Worm (Caenorhabditis elegans): ENCODE measurements around the gene F09G2.2.

The F09G2.2 gene

DNA sequence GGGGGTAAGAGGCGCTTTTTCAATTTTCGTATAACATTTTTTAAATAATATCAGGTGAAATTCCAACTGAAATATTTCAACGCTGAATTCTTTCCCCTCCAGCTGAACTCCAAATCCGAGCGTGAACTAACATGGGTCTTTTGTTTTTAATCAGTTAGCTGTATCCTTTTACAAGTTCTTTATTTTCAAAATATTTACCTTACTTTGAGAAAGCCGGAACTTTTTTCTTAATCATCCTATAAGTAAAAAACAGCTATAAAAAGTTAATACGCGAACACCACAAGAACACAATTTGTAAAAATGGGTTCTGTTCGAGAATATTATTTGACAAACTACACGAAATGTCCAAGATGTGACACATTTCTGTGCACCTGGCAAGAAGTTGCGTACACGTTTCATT lies 32.5 kb upstream of the F09G2.2 start, which contains the start of gene srh-83:
srh-83 (plus strand) TSS at position 301 of the 400 bp plus-strand sequence.
- no peak for TF ChIP-seq duxl-1 (tag; optimal IDR thresholded peaks at IDR 0.05; ENCODE audit: poor library complexity)
- TF ChIP-seq lin-38 (GFP tag; IDR thresholded peaks at IDR 0.05), result no peak
- TF ChIP-seq vab-7 (GFP tag; IDR thresholded peaks at IDR 0.05), result no peak
- TF ChIP-seq lin-13 (GFP tag; optimal IDR thresholded peaks at IDR 0.05), result no peak
- no peak for TF ChIP-seq tra-1 (GFP tag; IDR thresholded peaks at IDR 0.05)
- no peak for TF ChIP-seq F44E2.7 (GFP tag; IDR thresholded peaks at IDR 0.05)
- TF ChIP-seq cey-2 (tag; optimal IDR thresholded peaks at IDR 0.05; ENCODE audit: borderline replicate concordance, insufficient read depth), result no peak
- TF ChIP-seq unc-62 (GFP tag; optimal IDR thresholded peaks at IDR 0.05 in 1 of 2), result no peak
- no peak for TF ChIP-seq unc-62 (tag; optimal IDR thresholded peaks at IDR 0.05)
- TF ChIP-seq ceh-28 (tag; optimal IDR thresholded peaks at IDR 0.05), result no peak
- TF ChIP-seq pqm-1 (tag; optimal IDR thresholded peaks at IDR 0.05), result no peak
- no peak for TF ChIP-seq ceh-20 (GFP tag; IDR thresholded peaks at IDR 0.05)
- TF ChIP-seq ama-1 (optimal IDR thresholded peaks at IDR 0.05), result no peak
- TF ChIP-seq ZK546.5 (tag; optimal IDR thresholded peaks at IDR 0.05), result no peak
- TF ChIP-seq lim-7 (GFP tag; IDR thresholded peaks at IDR 0.05), result no peak
- no peak for TF ChIP-seq hlh-11 (tag; optimal IDR thresholded peaks at IDR 0.05)
- TF ChIP-seq hif-1 (tag; optimal IDR thresholded peaks at IDR 0.05), result no peak
- no peak for TF ChIP-seq mdl-1 (tag; optimal IDR thresholded peaks at IDR 0.05)
- no peak for TF ChIP-seq zfp-3 (GFP tag; conservative IDR thresholded peaks at IDR 0.05)

DNA sequence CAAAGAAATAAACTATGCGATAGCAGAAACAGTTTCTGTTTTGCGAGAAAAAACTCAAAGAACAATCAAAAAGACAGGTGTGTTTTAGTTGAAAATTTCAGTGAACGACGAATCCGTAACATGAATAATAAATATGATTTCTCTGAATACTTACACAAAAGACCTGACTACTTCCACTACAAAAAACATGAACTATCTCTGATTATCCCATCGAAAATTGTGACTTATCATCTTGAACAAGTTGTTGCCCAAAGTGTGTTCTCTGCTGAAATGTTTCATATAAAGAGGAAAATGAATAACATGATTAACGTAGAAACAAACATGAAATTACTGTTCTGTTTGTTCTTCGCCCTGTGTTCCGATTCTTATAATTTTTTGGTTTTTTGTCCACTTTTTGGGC lies 30.0 kb upstream of the F09G2.2 start, which contains the start of gene ugt-36:
ugt-36 (plus strand) TSS at position 301 of the 400 bp plus-strand sequence.
- TF ChIP-seq nhr-28 (tag; optimal IDR thresholded peaks at IDR 0.05) (peak; percentile 16), aly-2 (tag; optimal IDR thresholded peaks at IDR 0.05) (no peak), spr-1 (tag; optimal IDR thresholded peaks at IDR 0.05) (no peak), jun-1 (tag; optimal IDR thresholded peaks at IDR 0.05) (no peak), lin-38 (GFP tag; IDR thresholded peaks at IDR 0.05) (no peak), lsy-2 (tag; optimal IDR thresholded peaks at IDR 0.05) (no peak)

ce11 chrV:7175201-7175600 lies 21.5 kb upstream of the F09G2.2 start, which contains the start of gene lgc-39:
Gene lgc-39, plus strand, starts transcription at chrV:7175501.
- no peak for TF ChIP-seq ceh-28 (tag; optimal IDR thresholded peaks at IDR 0.05)
- no peak for TF ChIP-seq aha-1 (tag)
- TF ChIP-seq hmg-1.1 (GFP tag; IDR thresholded peaks at IDR 0.05), result no peak
- TF ChIP-seq mep-1 (tag; optimal IDR thresholded peaks at IDR 0.05), result no peak
- TF ChIP-seq mdt-29 (GFP tag; IDR thresholded peaks at IDR 0.05), result no peak
- no peak for TF ChIP-seq ZK546.5 (tag; optimal IDR thresholded peaks at IDR 0.05)
- no peak for TF ChIP-seq mxl-2 (GFP tag; conservative IDR thresholded peaks at IDR 0.05)
- no peak for TF ChIP-seq T20F7.1 (GFP tag; optimal IDR thresholded peaks at IDR 0.05)
- TF ChIP-seq F49E8.2 (tag; optimal IDR thresholded peaks at IDR 0.05; ENCODE audit: borderline replicate concordance), result no peak
- no peak for TF ChIP-seq hlh-30 (tag; optimal IDR thresholded peaks at IDR 0.05; ENCODE audit: insufficient read depth)
- no peak for TF ChIP-seq zfp-3 (GFP tag; conservative IDR thresholded peaks at IDR 0.05)
- no peak for TF ChIP-seq nhr-41 (GFP tag; IDR thresholded peaks at IDR 0.05)
- no peak for TF ChIP-seq sdz-12 (GFP tag; optimal IDR thresholded peaks at IDR 0.05)
- no peak for TF ChIP-seq F44E2.7 (GFP tag; IDR thresholded peaks at IDR 0.05)
- TF ChIP-seq dmd-8 (GFP tag; IDR thresholded peaks at IDR 0.05), result no peak
- TF ChIP-seq nhr-102 (tag; optimal IDR thresholded peaks at IDR 0.05), result no peak
- TF ChIP-seq nhr-28 (tag; optimal IDR thresholded peaks at IDR 0.05), result no peak
- TF ChIP-seq dmd-9 (GFP tag; IDR thresholded peaks at IDR 0.05), result no peak

DNA sequence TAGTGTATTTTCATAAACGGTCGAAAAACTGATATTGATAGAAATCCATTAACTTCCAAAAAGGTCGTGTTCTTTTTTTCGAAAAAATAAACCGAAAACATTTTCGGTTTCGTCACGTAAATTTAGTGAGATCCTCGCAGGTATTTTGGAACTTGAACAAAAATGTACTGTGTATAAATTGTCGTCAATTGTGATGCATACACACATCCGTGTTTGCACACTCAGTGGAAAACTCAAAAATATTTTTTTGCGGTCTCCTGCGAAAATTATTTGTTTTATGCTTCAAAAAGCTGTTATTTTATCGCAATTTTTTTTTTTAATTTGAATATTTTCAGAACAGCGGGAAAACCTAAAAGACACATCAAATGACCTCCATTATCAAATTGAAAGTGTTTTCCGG lies 17.9 kb upstream of the F09G2.2 start, which contains the start of gene cpsf-2:
cpsf-2 (plus strand) TSS at position 330 of the 400 bp plus-strand sequence.
- TF ChIP-seq dmd-6 (GFP tag; IDR thresholded peaks at IDR 0.05), result no peak
- TF ChIP-seq dpl-1 (GFP tag; optimal IDR thresholded peaks at IDR 0.05), result peak; percentile 1
- TF ChIP-seq mes-2 (tag; optimal IDR thresholded peaks at IDR 0.05; ENCODE audit: poor library complexity, severe bottlenecking), result peak; percentile 47
- TF ChIP-seq skn-1 (tag; optimal IDR thresholded peaks at IDR 0.05), result no peak
- no peak for TF ChIP-seq unc-130 (GFP tag; optimal IDR thresholded peaks at IDR 0.05)
- no peak for TF ChIP-seq ceh-28 (tag; optimal IDR thresholded peaks at IDR 0.05)
- TF ChIP-seq set-16 (GFP tag; IDR thresholded peaks at IDR 0.05), result no peak
- TF ChIP-seq spr-1 (tag; optimal IDR thresholded peaks at IDR 0.05), result no peak
- peak; percentile 72 for TF ChIP-seq aha-1 (tag)
- no peak for TF ChIP-seq R02D3.7 (tag; optimal IDR thresholded peaks at IDR 0.05)
- no peak for TF ChIP-seq snpc-4 (tag; optimal IDR thresholded peaks at IDR 0.05)

Data from whole organism, L4 larva.